Worm (Caenorhabditis elegans) whole organism, late embryonic: ENCODE data around the gene C54C6.5.
A peak's percentile ranks its signal among the peaks of the same experiment; 100 is the strongest.

Experiments used
- C38D4.7 ChIP-seq: fragments of 200-800 bp; sonication (Bioruptor generic); optimal IDR thresholded peaks from 2 replicates; lab custom pipeline; 2018; ENCODE audit warnings: mild to moderate bottlenecking, missing genetic modification characterization, moderate library complexity, missing compliant biosample characterization
- F13H6.1 ChIP-seq: sonication (generic microtip); optimal IDR thresholded peaks from 2 replicates; lab custom pipeline; 2016; ENCODE audit warnings: missing genetic modification characterization, missing compliant biosample characterization
- K02D7.2 ChIP-seq: sonication (generic microtip); optimal IDR thresholded peaks from 2 replicates; lab custom pipeline; 2017; ENCODE audit warnings: mild to moderate bottlenecking, missing genetic modification characterization, missing compliant biosample characterization
- K09A11.1 ChIP-seq: sonication (generic microtip); optimal IDR thresholded peaks from 2 replicates; lab custom pipeline; 2017; ENCODE audit warnings: antibody characterized with exemption, mild to moderate bottlenecking, missing genetic modification characterization, missing compliant biosample characterization; ENCODE audit not compliant: insufficient read depth
- T23F11.4 ChIP-seq: fragments of 200-800 bp; sonication (Bioruptor generic); optimal IDR thresholded peaks from 2 replicates; lab custom pipeline; 2018; ENCODE audit warnings: mild to moderate bottlenecking, missing genetic modification characterization, missing compliant biosample characterization
- Y22D7AL.16 ChIP-seq: sonication (generic microtip); optimal IDR thresholded peaks from 2 replicates; lab custom pipeline; 2016; ENCODE audit warnings: missing genetic modification characterization, missing compliant biosample characterization
- ahr-1 ChIP-seq: sonication (generic microtip); optimal IDR thresholded peaks from 2 replicates; lab custom pipeline; 2016; ENCODE audit warnings: missing genetic modification characterization, missing compliant biosample characterization
- ceh-14 ChIP-seq: sonication (generic microtip); optimal IDR thresholded peaks from 2 replicates; lab custom pipeline; 2016; ENCODE audit warnings: missing genotype, missing genetic modification characterization, missing compliant biosample characterization
- ceh-2 ChIP-seq: sonication (generic microtip); optimal IDR thresholded peaks from 2 replicates; lab custom pipeline; 2016; ENCODE audit warnings: missing genotype, missing genetic modification characterization, missing compliant biosample characterization
- ceh-22 ChIP-seq: sonication (generic microtip); optimal IDR thresholded peaks from 2 replicates; lab custom pipeline; 2017; ENCODE audit warnings: missing biosample characterization, missing genetic modification characterization
- ceh-30 ChIP-seq: fragments of 150-350 bp; optimal IDR thresholded peaks from 2 replicates; lab custom pipeline; 2014; ENCODE audit warnings: missing biosample characterization, missing genetic modification characterization
- ceh-31 ChIP-seq: sonication (generic microtip); optimal IDR thresholded peaks from 2 replicates; lab custom pipeline; 2016; ENCODE audit warnings: missing genetic modification characterization, missing compliant biosample characterization
- ceh-34 ChIP-seq: sonication (generic microtip); optimal IDR thresholded peaks from 2 replicates; lab custom pipeline; 2016; ENCODE audit warnings: mild to moderate bottlenecking, missing genetic modification characterization, missing compliant biosample characterization
- ceh-45 ChIP-seq: fragments of 200-800 bp; sonication (Bioruptor generic); IDR thresholded peaks from 2 replicates; pipeline ENCODE4 v1.3.6; 2022; ENCODE audit warnings: missing genetic modification reagents, missing genetic modification characterization, missing compliant biosample characterization
- ceh-48 ChIP-seq: sonication (generic microtip); optimal IDR thresholded peaks from 2 replicates; lab custom pipeline; 2016; ENCODE audit warnings: missing genetic modification characterization, inconsistent platforms, missing compliant biosample characterization
- ceh-9 ChIP-seq: sonication (generic microtip); optimal IDR thresholded peaks from 2 replicates; lab custom pipeline; 2016; ENCODE audit warnings: mild to moderate bottlenecking, missing genetic modification characterization, inconsistent platforms, missing compliant biosample characterization
- che-1 ChIP-seq: sonication (generic microtip); optimal IDR thresholded peaks from 2 replicates; lab custom pipeline; 2016; ENCODE audit warnings: mild to moderate bottlenecking, missing genetic modification characterization, missing compliant biosample characterization
- dmd-4 ChIP-seq: sonication (generic microtip); optimal IDR thresholded peaks from 2 replicates; lab custom pipeline; 2016; ENCODE audit warnings: borderline replicate concordance, missing genetic modification characterization, missing compliant biosample characterization
- dve-1 ChIP-seq: sonication (generic microtip); optimal IDR thresholded peaks from 2 replicates; lab custom pipeline; 2017; ENCODE audit warnings: antibody characterized with exemption, mild to moderate bottlenecking, missing genetic modification characterization, missing compliant biosample characterization
- elt-4 ChIP-seq: sonication (generic microtip); optimal IDR thresholded peaks from 2 replicates; lab custom pipeline; 2016; ENCODE audit warnings: missing genetic modification characterization, missing compliant biosample characterization
- ets-4 ChIP-seq: sonication (generic microtip); optimal IDR thresholded peaks from 2 replicates; lab custom pipeline; 2016; ENCODE audit warnings: missing genetic modification characterization, missing compliant biosample characterization
- eyg-1 ChIP-seq: sonication (generic microtip); optimal IDR thresholded peaks from 2 replicates; lab custom pipeline; 2016; ENCODE audit warnings: missing genotype, missing genetic modification characterization, missing compliant biosample characterization
- fax-1 ChIP-seq: sonication (generic microtip); optimal IDR thresholded peaks from 2 replicates; lab custom pipeline; 2016; ENCODE audit warnings: missing genotype, missing genetic modification characterization, missing compliant biosample characterization
- fkh-10 ChIP-seq: fragments of 150-350 bp; optimal IDR thresholded peaks from 2 replicates; lab custom pipeline; 2014; ENCODE audit warnings: missing biosample characterization, missing genetic modification reagents, missing genetic modification characterization
- fkh-6 ChIP-seq: sonication (generic microtip); optimal IDR thresholded peaks from 2 replicates; lab custom pipeline; 2016; ENCODE audit warnings: missing genetic modification characterization, missing compliant biosample characterization
- gmeb-2 ChIP-seq: sonication (generic microtip); optimal IDR thresholded peaks from 2 replicates; lab custom pipeline; 2016; ENCODE audit warnings: missing genetic modification characterization, inconsistent platforms, missing compliant biosample characterization
- hlh-13 ChIP-seq: fragments of 200-800 bp; sonication (Bioruptor generic); optimal IDR thresholded peaks from 2 replicates; lab custom pipeline; 2018; ENCODE audit warnings: mild to moderate bottlenecking, missing genetic modification characterization, missing compliant biosample characterization
- hlh-15 ChIP-seq: sonication (generic microtip); optimal IDR thresholded peaks from 2 replicates; lab custom pipeline; 2016; ENCODE audit warnings: missing genetic modification characterization, missing compliant biosample characterization
- hlh-30 ChIP-seq: sonication (generic microtip); optimal IDR thresholded peaks from 2 replicates; lab custom pipeline; 2017; ENCODE audit warnings: antibody characterized with exemption, missing genetic modification characterization, missing compliant biosample characterization; ENCODE audit not compliant: insufficient read depth
- hlh-6 ChIP-seq: sonication (generic microtip); optimal IDR thresholded peaks from 2 replicates; lab custom pipeline; 2016; ENCODE audit warnings: missing genotype, missing genetic modification characterization, missing compliant biosample characterization
- hlh-8 ChIP-seq: sonication (generic microtip); optimal IDR thresholded peaks from 2 replicates; lab custom pipeline; 2016; ENCODE audit warnings: missing genotype, missing genetic modification characterization, missing compliant biosample characterization
- lin-11 ChIP-seq: fragments of 200-800 bp; sonication (Bioruptor generic); optimal IDR thresholded peaks from 2 replicates; lab custom pipeline; 2018; ENCODE audit warnings: mild to moderate bottlenecking, missing genetic modification characterization, missing compliant biosample characterization
- madf-2 ChIP-seq: sonication (generic microtip); optimal IDR thresholded peaks from 2 replicates; lab custom pipeline; 2017; ENCODE audit warnings: missing genetic modification characterization, missing compliant biosample characterization
- mec-3 ChIP-seq: sonication (generic microtip); optimal IDR thresholded peaks from 2 replicates; lab custom pipeline; 2016; ENCODE audit warnings: borderline replicate concordance, missing genetic modification characterization, missing compliant biosample characterization
- nfya-1 ChIP-seq: sonication (generic microtip); optimal IDR thresholded peaks from 2 replicates; lab custom pipeline; 2017; ENCODE audit warnings: missing genetic modification characterization, mild to moderate bottlenecking, missing compliant biosample characterization, antibody characterized with exemption, moderate library complexity
- nhr-11 ChIP-seq: fragments of 150-350 bp; optimal IDR thresholded peaks from 2 replicates; lab custom pipeline; 2014; ENCODE audit warnings: missing biosample characterization, missing genetic modification characterization
- npax-4 ChIP-seq: sonication (generic microtip); optimal IDR thresholded peaks from 2 replicates; lab custom pipeline; 2016; ENCODE audit warnings: missing genetic modification characterization, missing compliant biosample characterization
- odd-2 ChIP-seq: sonication (generic microtip); optimal IDR thresholded peaks from 2 replicates; lab custom pipeline; 2017; ENCODE audit warnings: antibody characterized with exemption, mild to moderate bottlenecking, missing genetic modification characterization, missing compliant biosample characterization
- pag-3 ChIP-seq: sonication (generic microtip); optimal IDR thresholded peaks from 2 replicates; lab custom pipeline; 2016; ENCODE audit warnings: missing compliant biosample characterization, missing genetic modification characterization, borderline replicate concordance
- pat-9 ChIP-seq: fragments of 200-800 bp; sonication (Bioruptor generic); optimal IDR thresholded peaks from 2 replicates; lab custom pipeline; 2018; ENCODE audit warnings: mild to moderate bottlenecking, missing genetic modification characterization, moderate library complexity, missing compliant biosample characterization
- pha-2 ChIP-seq: sonication (generic microtip); optimal IDR thresholded peaks from 2 replicates; lab custom pipeline; 2017; ENCODE audit warnings: mild to moderate bottlenecking, missing genetic modification characterization, missing compliant biosample characterization
- pha-4 ChIP-seq: fragments of 150-350 bp; optimal IDR thresholded peaks from 2 replicates; lab custom pipeline; 2018; ENCODE audit warnings: missing biosample characterization, missing genetic modification reagents, missing genetic modification characterization
- pros-1 ChIP-seq: fragments of 150-350 bp; optimal IDR thresholded peaks from 2 replicates; lab custom pipeline; 2014; ENCODE audit warnings: missing biosample characterization, missing genetic modification reagents, missing genetic modification characterization
- ref-2 ChIP-seq: sonication (generic microtip); optimal IDR thresholded peaks from 2 replicates; lab custom pipeline; 2016; ENCODE audit warnings: missing genetic modification characterization, missing compliant biosample characterization
- sdc-2 ChIP-seq: sonication (generic microtip); optimal IDR thresholded peaks from 2 replicates; lab custom pipeline; 2016; ENCODE audit warnings: missing genotype, missing genetic modification characterization, missing compliant biosample characterization
- sox-2 ChIP-seq: fragments of 200-800 bp; sonication (Bioruptor generic); IDR thresholded peaks from 2 replicates; pipeline ENCODE4 v1.3.6; 2022; ENCODE audit warnings: missing genetic modification reagents, missing genetic modification characterization, missing compliant biosample characterization
- sox-4 ChIP-seq: sonication (generic microtip); optimal IDR thresholded peaks from 2 replicates; lab custom pipeline; 2017; ENCODE audit warnings: mild to moderate bottlenecking, missing genetic modification characterization, inconsistent platforms, missing compliant biosample characterization
- syd-9 ChIP-seq: sonication (generic microtip); optimal IDR thresholded peaks from 2 replicates; lab custom pipeline; 2016; ENCODE audit warnings: mild to moderate bottlenecking, missing genetic modification characterization, moderate library complexity, missing compliant biosample characterization
- tbx-7 ChIP-seq: sonication (generic microtip); optimal IDR thresholded peaks from 2 replicates; lab custom pipeline; 2016; ENCODE audit warnings: missing genotype, missing genetic modification characterization, missing compliant biosample characterization
- ttx-3 ChIP-seq: sonication (generic microtip); optimal IDR thresholded peaks from 2 replicates; lab custom pipeline; 2016; ENCODE audit warnings: missing genetic modification reagents, missing genetic modification characterization, missing compliant biosample characterization
- unc-55 ChIP-seq: sonication (generic microtip); optimal IDR thresholded peaks from 2 replicates; lab custom pipeline; 2017; ENCODE audit warnings: missing biosample characterization, missing genetic modification reagents, missing genetic modification characterization
- unc-86 ChIP-seq: sonication (generic microtip); optimal IDR thresholded peaks from 2 replicates; lab custom pipeline; 2016; ENCODE audit warnings: missing genetic modification characterization, missing compliant biosample characterization
- zip-5 ChIP-seq: sonication (generic microtip); optimal IDR thresholded peaks from 2 replicates; lab custom pipeline; 2016; ENCODE audit warnings: missing genetic modification characterization, missing compliant biosample characterization
- ztf-16 ChIP-seq: sonication (generic microtip); optimal IDR thresholded peaks from 2 replicates; lab custom pipeline; 2017; ENCODE audit warnings: missing genetic modification characterization, missing compliant biosample characterization

The C54C6.5 gene

ce11 chrIII:3532035-3532434, 17.6 kb downstream of the C54C6.5 start:
- TF ChIP-seq zip-5 (no peak), dmd-4 (tag; lab: Kevin White, UChicago) (no peak), K09A11.1 (no peak), ttx-3 (tag; lab: Kevin White, UChicago) (no peak), tbx-7 (tag; lab: Kevin White, UChicago) (no peak), F13H6.1 (tag; lab: Kevin White, UChicago) (no peak), ceh-30 (no peak), ahr-1 (tag; lab: Kevin White, UChicago) (no peak), fkh-6 (no peak), T23F11.4 (GFP tag; lab: Kevin White, UChicago) (no peak), sox-2 (GFP tag; lab: Robert Waterston, UW) (no peak), dve-1 (peak; percentile 4), unc-55 (GFP tag; lab: Kevin White, UChicago) (peak; percentile 87), syd-9 (tag; lab: Kevin White, UChicago) (no peak), unc-86 (no peak), eyg-1 (tag; lab: Kevin White, UChicago) (no peak), ceh-14 (tag; lab: Kevin White, UChicago) (no peak), hlh-15 (tag; lab: Kevin White, UChicago) (no peak), pag-3 (no peak), lin-11 (tag; lab: Kevin White, UChicago) (no peak), sdc-2 (tag; lab: Kevin White, UChicago) (no peak), npax-4 (tag; lab: Kevin White, UChicago) (no peak), fkh-10 (GFP tag; lab: Kevin White, UChicago) (no peak), K02D7.2 (tag; lab: Kevin White, UChicago) (no peak), ets-4 (no peak), ceh-22 (no peak), C38D4.7 (GFP tag; lab: Kevin White, UChicago) (no peak), ref-2 (tag; lab: Kevin White, UChicago) (peak; percentile 68), ceh-31 (peak; percentile 87), pros-1 (no peak), pha-4 (tag; lab: Kevin White, UChicago) (no peak), ceh-9 (tag; lab: Kevin White, UChicago) (no peak), Y22D7AL.16 (no peak), gmeb-2 (tag; lab: Kevin White, UChicago) (no peak), ceh-34 (tag; lab: Kevin White, UChicago) (peak; percentile 21), odd-2 (no peak), sox-4 (tag; lab: Kevin White, UChicago) (no peak), pha-2 (tag; lab: Kevin White, UChicago) (no peak), elt-4 (no peak), fax-1 (no peak), nhr-11 (tag; lab: Kevin White, UChicago) (no peak), ceh-48 (tag; lab: Kevin White, UChicago) (peak; percentile 72), hlh-8 (tag; lab: Kevin White, UChicago) (no peak), pat-9 (tag; lab: Kevin White, UChicago) (no peak), mec-3 (tag; lab: Kevin White, UChicago) (no peak), ceh-2 (tag; lab: Kevin White, UChicago) (no peak), hlh-13 (no peak), hlh-30 (tag; lab: Kevin White, UChicago) (peak; percentile 63), nfya-1 (tag; lab: Kevin White, UChicago) (peak; percentile 82), madf-2 (tag; lab: Kevin White, UChicago) (no peak), ceh-45 (GFP tag; lab: Robert Waterston, UW) (no peak), hlh-6 (tag; lab: Kevin White, UChicago) (no peak), che-1 (no peak), ztf-16 (tag; lab: Kevin White, UChicago) (no peak)
